Fruit fly (Drosophila melanogaster) whole organism, embryonic: ENCODE results near the gene CG7685.

Source experiments
- ATbp ChIP-seq: fragments of 200-800 bp; sonication (Bioruptor generic); optimal IDR thresholded peaks from 2 replicates; lab custom pipeline; 2017; ENCODE audit warnings: missing biosample characterization, mild to moderate bottlenecking, missing genetic modification characterization, missing genetic modification reagents
- Bdp1 ChIP-seq: fragments of 200-800 bp; sonication (Bioruptor generic); optimal IDR thresholded peaks from 3 replicates; lab custom pipeline; 2016; ENCODE audit warnings: missing biosample characterization, missing genetic modification characterization
- CG10147 ChIP-seq: fragments of 200-800 bp; sonication (Bioruptor generic); optimal IDR thresholded peaks from 2 replicates; lab custom pipeline; 2019; ENCODE audit warnings: missing biosample characterization, mild to moderate bottlenecking, missing genetic modification characterization, moderate library complexity
- CG10267 ChIP-seq: fragments of 200-800 bp; sonication (Bioruptor generic); optimal IDR thresholded peaks from 2 replicates; lab custom pipeline; 2018; ENCODE audit warnings: missing biosample characterization, mild to moderate bottlenecking, missing genetic modification characterization, moderate library complexity
- CG1529 ChIP-seq: fragments of 200-800 bp; sonication (Bioruptor generic); optimal IDR thresholded peaks from 3 replicates; lab custom pipeline; 2018; ENCODE audit warnings: missing biosample characterization, missing genetic modification characterization
- CG1602 ChIP-seq: fragments of 200-800 bp; sonication (Bioruptor generic); optimal IDR thresholded peaks from 3 replicates; lab custom pipeline; 2016; ENCODE audit warnings: missing biosample characterization, missing genetic modification characterization
- CG1647 ChIP-seq: fragments of 200-800 bp; sonication (Bioruptor generic); optimal IDR thresholded peaks from 3 replicates; lab custom pipeline; 2016; ENCODE audit warnings: missing biosample characterization, missing genetic modification characterization
- CG2116 ChIP-seq: fragments of 200-800 bp; sonication (Bioruptor generic); optimal IDR thresholded peaks from 3 replicates; lab custom pipeline; 2018; ENCODE audit warnings: missing biosample characterization, mild to moderate bottlenecking, missing genetic modification characterization
- CG2199 ChIP-seq: fragments of 200-800 bp; sonication (Bioruptor generic); IDR thresholded peaks from 3 replicates; pipeline ENCODE4 v1.3.6; 2022; ENCODE audit warnings: missing biosample characterization, missing genetic modification characterization
- CG2875 ChIP-seq: fragments of 200-800 bp; sonication (Bioruptor generic); optimal IDR thresholded peaks from 2 replicates; lab custom pipeline; 2017; ENCODE audit warnings: missing biosample characterization, mild to moderate bottlenecking, missing genetic modification characterization, missing genetic modification reagents
- CG31365 ChIP-seq: fragments of 200-800 bp; sonication (Bioruptor generic); optimal IDR thresholded peaks from 2 replicates; lab custom pipeline; 2018; ENCODE audit warnings: missing biosample characterization, mild to moderate bottlenecking, missing genetic modification characterization
- CG3163 ChIP-seq: fragments of 200-800 bp; sonication (Bioruptor generic); optimal IDR thresholded peaks from 3 replicates; lab custom pipeline; 2016; ENCODE audit warnings: missing biosample characterization, missing genetic modification characterization
- CG7357 ChIP-seq: fragments of 200-800 bp; sonication (Bioruptor generic); IDR thresholded peaks from 3 replicates; pipeline ENCODE4 v1.3.6; 2022; ENCODE audit warnings: missing biosample characterization, missing genetic modification characterization
- CG7987 ChIP-seq: fragments of 200-800 bp; sonication (Bioruptor generic); optimal IDR thresholded peaks from 2 replicates; lab custom pipeline; 2018; ENCODE audit warnings: missing biosample characterization, mild to moderate bottlenecking, missing genetic modification characterization, moderate library complexity
- CG8388 ChIP-seq: fragments of 200-800 bp; sonication (Bioruptor generic); optimal IDR thresholded peaks from 2 replicates; lab custom pipeline; 2019; ENCODE audit warnings: missing biosample characterization, mild to moderate bottlenecking, missing genetic modification characterization, moderate library complexity
- CG8944 ChIP-seq: fragments of 200-800 bp; sonication (Bioruptor generic); optimal IDR thresholded peaks from 3 replicates; lab custom pipeline; 2016; ENCODE audit warnings: missing biosample characterization, missing genetic modification characterization
- CG9797 ChIP-seq: fragments of 200-800 bp; sonication (Bioruptor generic); optimal IDR thresholded peaks from 3 replicates; lab custom pipeline; 2018; ENCODE audit warnings: missing biosample characterization, mild to moderate bottlenecking, missing genetic modification characterization
- Dek ChIP-seq: fragments of 200-800 bp; sonication (Bioruptor generic); optimal IDR thresholded peaks from 3 replicates; lab custom pipeline; 2019; ENCODE audit warnings: missing biosample characterization, mild to moderate bottlenecking, missing genetic modification characterization, moderate library complexity
- Dip2 ChIP-seq: fragments of 200-800 bp; sonication (Bioruptor generic); IDR thresholded peaks from 2 replicates; pipeline ENCODE4 v1.3.6; 2022; ENCODE audit warnings: missing biosample characterization, missing genetic modification characterization
- Fer2 ChIP-seq: fragments of 200-800 bp; sonication (Bioruptor generic); optimal IDR thresholded peaks from 2 replicates; lab custom pipeline; 2018; ENCODE audit warnings: missing biosample characterization, mild to moderate bottlenecking, missing genetic modification characterization, moderate library complexity
- HHEX ChIP-seq: fragments of 200-800 bp; sonication (Bioruptor generic); optimal IDR thresholded peaks from 3 replicates; lab custom pipeline; 2017; ENCODE audit warnings: missing biosample characterization, mild to moderate bottlenecking, missing genetic modification characterization, missing genetic modification reagents
- HLH54F ChIP-seq: fragments of 200-800 bp; sonication (Bioruptor generic); optimal IDR thresholded peaks from 3 replicates; lab custom pipeline; 2016; ENCODE audit warnings: missing biosample characterization, missing genetic modification characterization
- MTF-1 ChIP-seq: fragments of 200-800 bp; sonication (Bioruptor generic); optimal IDR thresholded peaks from 2 replicates; lab custom pipeline; 2018; ENCODE audit warnings: missing biosample characterization, mild to moderate bottlenecking, missing genetic modification characterization, borderline replicate concordance
- Nf-YB ChIP-seq: fragments of 200-800 bp; sonication (Bioruptor generic); optimal IDR thresholded peaks from 3 replicates; lab custom pipeline; 2019; ENCODE audit warnings: missing biosample characterization, mild to moderate bottlenecking, missing genetic modification characterization, moderate library complexity
- Ptx1 ChIP-seq: fragments of 200-800 bp; sonication (Bioruptor generic); IDR thresholded peaks from 2 replicates; pipeline ENCODE4 v1.3.6; 2022; ENCODE audit warnings: missing biosample characterization, missing genetic modification characterization
- Sin3A ChIP-seq: fragments of >200 bp; optimal IDR thresholded peaks from 2 replicates; lab custom pipeline; 2018
- Sox102F ChIP-seq: fragments of 200-800 bp; sonication (Bioruptor generic); optimal IDR thresholded peaks from 2 replicates; lab custom pipeline; 2018; ENCODE audit warnings: missing biosample characterization, mild to moderate bottlenecking, missing genetic modification characterization, moderate library complexity
- Xbp1 ChIP-seq: fragments of 200-800 bp; sonication (Bioruptor generic); optimal IDR thresholded peaks from 3 replicates; lab custom pipeline; 2016; ENCODE audit warnings: missing biosample characterization, mild to moderate bottlenecking, missing genetic modification characterization
- Xrp1 ChIP-seq: fragments of 200-800 bp; sonication (Bioruptor generic); IDR thresholded peaks from 2 replicates; pipeline ENCODE4 v1.3.6; 2022; ENCODE audit warnings: missing biosample characterization, missing genetic modification characterization
- abd-A ChIP-seq: fragments of 200-800 bp; sonication (Bioruptor generic); optimal IDR thresholded peaks from 3 replicates; lab custom pipeline; 2019; ENCODE audit warnings: missing biosample characterization, mild to moderate bottlenecking, missing genetic modification characterization, moderate library complexity
- al ChIP-seq: fragments of 200-800 bp; sonication (Bioruptor generic); IDR thresholded peaks from 2 replicates; pipeline ENCODE4 v1.3.6; 2022; ENCODE audit warnings: missing biosample characterization, missing genetic modification characterization
- aop ChIP-seq: fragments of 200-800 bp; sonication (Bioruptor generic); IDR thresholded peaks from 2 replicates; pipeline ENCODE4 v1.3.6; 2022; ENCODE audit warnings: missing biosample characterization, missing genetic modification characterization
- chif ChIP-seq, 2 experiments: fragments of 200-800 bp; sonication (Bioruptor generic); optimal IDR thresholded peaks; 3 replicates each; lab custom pipeline; 2016; ENCODE audit warnings: missing biosample characterization in 2 of 2, missing genetic modification characterization in 2 of 2
- chm ChIP-seq: fragments of 200-800 bp; sonication (Bioruptor generic); IDR thresholded peaks from 2 replicates; pipeline ENCODE4 v1.3.6; 2022; ENCODE audit warnings: missing biosample characterization, missing genetic modification characterization
- croc ChIP-seq: fragments of 200-800 bp; sonication (Bioruptor generic); conservative IDR thresholded peaks from 3 replicates; pipeline ENCODE4 v1.3.6; 2022; ENCODE audit warnings: missing biosample characterization, missing genetic modification characterization
- fd3F ChIP-seq: fragments of 200-800 bp; sonication (Bioruptor generic); optimal IDR thresholded peaks from 2 replicates; lab custom pipeline; 2018; ENCODE audit warnings: missing biosample characterization, mild to moderate bottlenecking, missing genetic modification characterization, moderate library complexity
- gem ChIP-seq: fragments of 200-800 bp; sonication (Bioruptor generic); optimal IDR thresholded peaks from 2 replicates; lab custom pipeline; 2019; ENCODE audit warnings: missing biosample characterization, mild to moderate bottlenecking, missing genetic modification characterization, moderate library complexity
- insv ChIP-seq, 2 experiments: fragments of 200-800 bp; sonication (Bioruptor generic); optimal IDR thresholded peaks; 3 replicates each; lab custom pipeline; 2016 to 2018; ENCODE audit warnings: missing biosample characterization in 2 of 2, missing genetic modification characterization in 2 of 2
- jigr1 ChIP-seq: fragments of 200-800 bp; sonication (Bioruptor generic); IDR thresholded peaks from 3 replicates; pipeline ENCODE4 v1.3.6; 2022; ENCODE audit warnings: missing biosample characterization, missing genetic modification characterization
- kay ChIP-seq: fragments of 200-800 bp; sonication (Bioruptor generic); optimal IDR thresholded peaks from 2 replicates; lab custom pipeline; 2016; ENCODE audit warnings: missing biosample characterization, missing genetic modification characterization
- maf-S ChIP-seq: fragments of 200-800 bp; sonication (Bioruptor generic); optimal IDR thresholded peaks from 2 replicates; lab custom pipeline; 2016; ENCODE audit warnings: missing biosample characterization, missing genetic modification characterization
- mirr ChIP-seq: fragments of 200-800 bp; sonication (Bioruptor generic); optimal IDR thresholded peaks from 3 replicates; lab custom pipeline; 2018; ENCODE audit warnings: missing biosample characterization, mild to moderate bottlenecking, missing genetic modification characterization
- nmo ChIP-seq: fragments of 200-800 bp; sonication (Bioruptor generic); optimal IDR thresholded peaks from 2 replicates; lab custom pipeline; 2018; ENCODE audit warnings: missing biosample characterization, mild to moderate bottlenecking, missing genetic modification characterization, moderate library complexity
- pan ChIP-seq, 4 experiments: fragments of >200 bp in 3 of 4; fragments of 200-800 bp in 1 of 4; sonication (Bioruptor generic) in 1 of 4; optimal IDR thresholded peaks in 3 of 4; IDR thresholded peaks in 1 of 4; 2 replicates each; pipeline versions ENCODE4 v1.3.6 to Lab custom; 2017 to 2022; ENCODE audit warnings: missing biosample characterization in 2 of 4, missing genetic modification characterization in 2 of 4, mixed read lengths in 1 of 4
- pum ChIP-seq: fragments of 200-800 bp; sonication (Bioruptor generic); optimal IDR thresholded peaks from 2 replicates; lab custom pipeline; 2016; ENCODE audit warnings: missing biosample characterization, missing genetic modification characterization
- rib ChIP-seq: fragments of 200-800 bp; sonication (Bioruptor generic); IDR thresholded peaks from 2 replicates; pipeline ENCODE4 v1.3.6; 2022; ENCODE audit warnings: missing biosample characterization, missing genetic modification characterization
- shn ChIP-seq: fragments of 200-800 bp; sonication (Bioruptor generic); optimal IDR thresholded peaks from 3 replicates; lab custom pipeline; 2016; ENCODE audit warnings: missing biosample characterization, missing genetic modification characterization
- slou ChIP-seq: fragments of 200-800 bp; sonication (Bioruptor generic); optimal IDR thresholded peaks from 3 replicates; lab custom pipeline; 2016; ENCODE audit warnings: missing biosample characterization, missing genetic modification characterization
- sqz ChIP-seq: fragments of 200-800 bp; sonication (Bioruptor generic); optimal IDR thresholded peaks from 3 replicates; lab custom pipeline; 2018; ENCODE audit warnings: missing biosample characterization, mild to moderate bottlenecking, missing genetic modification characterization
- unc-4 ChIP-seq: fragments of 200-800 bp; sonication (Bioruptor generic); IDR thresholded peaks from 2 replicates; pipeline ENCODE4 v1.3.6; 2022; ENCODE audit warnings: missing biosample characterization, missing genetic modification characterization; ENCODE audit not compliant: partially characterized antibody

The CG7685 gene

DNA sequence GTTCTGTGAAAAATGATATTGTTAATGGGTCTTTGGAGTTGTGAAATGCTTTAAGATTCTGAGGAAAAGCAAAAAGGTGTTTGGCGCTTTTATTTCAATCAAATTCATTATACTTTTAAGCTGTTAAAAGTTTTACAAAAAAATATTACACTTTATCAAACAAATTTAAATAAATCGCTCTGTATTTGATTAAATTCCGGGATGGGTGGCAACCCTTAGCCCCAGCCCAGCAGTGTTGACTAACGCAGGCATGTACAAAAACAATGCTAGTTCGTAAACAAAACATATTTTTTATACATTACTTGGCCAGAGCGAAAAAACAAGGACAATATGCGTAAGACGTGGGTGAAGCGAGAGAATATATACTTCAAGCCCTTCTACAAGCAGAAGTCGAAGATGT, at the start of gene CG7685 (continued):
- TF ChIP-seq jigr1 (GFP tag; lab: Robert Waterston, UW) (no peak), Xrp1 (GFP tag; lab: Robert Waterston, UW) (peak; percentile 71), pum (GFP tag; lab: Kevin White, UChicago) (peak; percentile 43), CG2116 (GFP tag; lab: Kevin White, UChicago) (peak; percentile 58), CG31365 (peak; percentile 14), CG7357 (GFP tag; lab: Robert Waterston, UW) (no peak), kay (GFP tag; lab: Kevin White, UChicago) (peak; percentile 35), sqz (GFP tag; lab: Kevin White, UChicago) (peak; percentile 73), CG2875 (GFP tag; lab: Kevin White, UChicago) (peak; percentile 11), CG8944 (GFP tag; lab: Kevin White, UChicago) (peak; percentile 28), nmo (GFP tag; lab: Kevin White, UChicago) (peak; percentile 45), Ptx1 (peak; percentile 44), aop (GFP tag; lab: Robert Waterston, UW) (no peak), chif (GFP tag; optimal IDR thresholded peaks at IDR 0.05; lab: Kevin White, UChicago) (peak; percentile 49 to 61), slou (GFP tag; lab: Kevin White, UChicago) (no peak), insv (GFP tag; optimal IDR thresholded peaks at IDR 0.05; lab: Kevin White, UChicago) (peak in 1 of 2 experiments; percentile 29), unc-4 (GFP tag; lab: Robert Waterston, UW) (peak; percentile 21; the same call in 1 of the 2 replicates), HHEX (GFP tag; lab: Kevin White, UChicago) (peak; percentile 40), Sin3A (no peak), Xbp1 (GFP tag; lab: Kevin White, UChicago) (peak; percentile 70), CG10147 (GFP tag; lab: Kevin White, UChicago) (peak; percentile 54), Bdp1 (GFP tag; lab: Kevin White, UChicago) (peak; percentile 21), Sox102F (GFP tag; lab: Kevin White, UChicago) (peak; percentile 51), CG1602 (peak; percentile 30), fd3F (GFP tag; lab: Kevin White, UChicago) (peak; percentile 65), abd-A (tag; lab: Kevin White, UChicago) (no peak), Nf-YB (GFP tag; lab: Kevin White, UChicago) (peak; percentile 28), gem (tag; lab: Kevin White, UChicago) (peak; percentile 72), Dip2 (GFP tag; lab: Robert Waterston, UW) (no peak), CG1647 (GFP tag; lab: Kevin White, UChicago) (peak; percentile 68), ATbp (GFP tag; lab: Kevin White, UChicago) (no peak), CG3163 (GFP tag; lab: Kevin White, UChicago) (peak; percentile 48), mirr (GFP tag; lab: Kevin White, UChicago) (peak; percentile 66), croc (GFP tag; lab: Robert Waterston, UW) (no peak), MTF-1 (GFP tag; lab: Kevin White, UChicago) (no peak), CG9797 (GFP tag; lab: Kevin White, UChicago) (no peak), CG8388 (GFP tag; lab: Kevin White, UChicago) (peak; percentile 47), maf-S (peak; percentile 55), Dek (tag; lab: Kevin White, UChicago) (peak; percentile 55), al (GFP tag; lab: Robert Waterston, UW) (peak; percentile 34; the same call in 1 of the 2 replicates), Fer2 (peak; percentile 33), rib (GFP tag; lab: Robert Waterston, UW) (0 out of 2 replicates have a peak, but pooled peaks have one; percentile 11), pan (optimal IDR thresholded peaks at IDR 0.05; lab: Kevin White, UChicago) (no peak), pan (GFP tag; optimal IDR thresholded peaks at IDR 0.05 in 1 of 2, IDR thresholded peaks at IDR 0.05 in 1 of 2) (peak in 1 of 2 experiments; percentile 33), CG10267 (tag; lab: Kevin White, UChicago) (peak; percentile 95), CG2199 (0 out of 3 replicates have a peak, but pooled peaks have one; percentile 32), CG1529 (GFP tag; lab: Kevin White, UChicago) (peak; percentile 8), CG7987 (GFP tag; lab: Kevin White, UChicago) (peak; percentile 77), chm (peak; percentile 77; the same call in 1 of the 2 replicates), HLH54F (GFP tag; lab: Kevin White, UChicago) (peak; percentile 75), shn (GFP tag; lab: Kevin White, UChicago) (peak; percentile 34)
